Fruit fly (Drosophila melanogaster) whole organism, embryonic: ENCODE data around the gene CG7907.

ENCODE experiments used
- Abd-B ChIP-seq: fragments of 200-800 bp; sonication (Bioruptor generic); optimal IDR thresholded peaks from 2 replicates; lab custom pipeline; 2018; ENCODE audit warnings: missing biosample characterization, mild to moderate bottlenecking, missing genetic modification characterization, moderate library complexity
- Atf6 ChIP-seq: fragments of 200-800 bp; sonication (Bioruptor generic); IDR thresholded peaks from 2 replicates; pipeline ENCODE4 v1.3.6; 2022; ENCODE audit warnings: missing biosample characterization, missing genetic modification characterization
- B-H2 ChIP-seq: fragments of 200-800 bp; sonication (Bioruptor generic); optimal IDR thresholded peaks from 2 replicates; lab custom pipeline; 2018; ENCODE audit warnings: missing biosample characterization, mild to moderate bottlenecking, missing genetic modification characterization
- BEAF-32 ChIP-seq: fragments of 200-800 bp; sonication (Bioruptor generic); optimal IDR thresholded peaks from 3 replicates; lab custom pipeline; 2017; ENCODE audit warnings: missing biosample characterization, missing genetic modification characterization, mild to moderate bottlenecking, moderate library complexity, missing genetic modification reagents
- CG11504 ChIP-seq: fragments of 200-800 bp; sonication (Bioruptor generic); optimal IDR thresholded peaks from 3 replicates; lab custom pipeline; 2019; ENCODE audit warnings: missing biosample characterization, mild to moderate bottlenecking, missing genetic modification characterization, moderate library complexity
- CG12299 ChIP-seq: fragments of 200-800 bp; sonication (Bioruptor generic); optimal IDR thresholded peaks from 2 replicates; lab custom pipeline; 2018; ENCODE audit warnings: missing biosample characterization, mild to moderate bottlenecking, missing genetic modification characterization
- CG12942 ChIP-seq: fragments of 200-800 bp; sonication (Bioruptor generic); optimal IDR thresholded peaks from 3 replicates; lab custom pipeline; 2016; ENCODE audit warnings: missing biosample characterization, missing genetic modification characterization
- CG13296 ChIP-seq: fragments of 200-800 bp; sonication (Bioruptor generic); optimal IDR thresholded peaks from 3 replicates; lab custom pipeline; 2018; ENCODE audit warnings: missing biosample characterization, mild to moderate bottlenecking, missing genetic modification characterization
- CG15479 ChIP-seq: fragments of 200-800 bp; sonication (Bioruptor generic); optimal IDR thresholded peaks from 3 replicates; lab custom pipeline; 2019; ENCODE audit warnings: missing biosample characterization, mild to moderate bottlenecking, missing genetic modification characterization, moderate library complexity
- CG3163 ChIP-seq: fragments of 200-800 bp; sonication (Bioruptor generic); optimal IDR thresholded peaks from 3 replicates; lab custom pipeline; 2016; ENCODE audit warnings: missing biosample characterization, missing genetic modification characterization
- CG42726 ChIP-seq: fragments of 200-800 bp; sonication (Bioruptor generic); IDR thresholded peaks from 2 replicates; pipeline ENCODE4 v1.3.6; 2022; ENCODE audit warnings: missing biosample characterization, missing genetic modification characterization; ENCODE audit not compliant: partially characterized antibody
- CG4424 ChIP-seq: fragments of 200-800 bp; sonication (Bioruptor generic); optimal IDR thresholded peaks from 3 replicates; lab custom pipeline; 2016; ENCODE audit warnings: missing biosample characterization, missing genetic modification characterization
- CG7963 ChIP-seq: fragments of 200-800 bp; sonication (Bioruptor generic); IDR thresholded peaks from 3 replicates; pipeline ENCODE4 v1.3.6; 2022; ENCODE audit warnings: missing biosample characterization, missing genetic modification characterization; ENCODE audit not compliant: partially characterized antibody
- CG9215 ChIP-seq: fragments of 200-800 bp; sonication (Bioruptor generic); IDR thresholded peaks from 2 replicates; pipeline ENCODE4 v1.3.6; 2022; ENCODE audit warnings: missing biosample characterization, missing genetic modification characterization
- CG9932 ChIP-seq: fragments of 200-800 bp; sonication (Bioruptor generic); IDR thresholded peaks from 2 replicates; pipeline ENCODE4 v1.3.6; 2022; ENCODE audit warnings: missing biosample characterization, missing genetic modification characterization
- D ChIP-seq, 2 experiments: fragments of 200-800 bp in 1 of 2; fragments of >200 bp in 1 of 2; sonication (Bioruptor generic) in 1 of 2; optimal IDR thresholded peaks; 2 replicates in 1 of 2; 3 replicates in 1 of 2; lab custom pipeline; 2017; ENCODE audit warnings: mild to moderate bottlenecking in 1 of 2, missing biosample characterization in 1 of 2, missing genetic modification characterization in 1 of 2, missing genetic modification reagents in 1 of 2
- Doc3 ChIP-seq: fragments of 200-800 bp; sonication (Bioruptor generic); IDR thresholded peaks from 3 replicates; pipeline ENCODE4 v1.3.6; 2022; ENCODE audit warnings: missing biosample characterization, missing genetic modification characterization; ENCODE audit not compliant: partially characterized antibody
- HLH54F ChIP-seq: fragments of 200-800 bp; sonication (Bioruptor generic); optimal IDR thresholded peaks from 3 replicates; lab custom pipeline; 2016; ENCODE audit warnings: missing biosample characterization, missing genetic modification characterization
- Neu2 ChIP-seq: fragments of 200-800 bp; sonication (Bioruptor generic); optimal IDR thresholded peaks from 3 replicates; lab custom pipeline; 2016; ENCODE audit warnings: missing biosample characterization, missing genetic modification characterization, borderline replicate concordance
- Oaz ChIP-seq: fragments of 200-800 bp; sonication (Bioruptor generic); IDR thresholded peaks from 2 replicates; pipeline ENCODE4 v1.3.6; 2022; ENCODE audit warnings: missing biosample characterization, missing genetic modification characterization
- Rx ChIP-seq: fragments of 200-800 bp; sonication (Bioruptor generic); IDR thresholded peaks from 2 replicates; pipeline ENCODE4 v1.3.6; 2022; ENCODE audit warnings: missing biosample characterization, missing genetic modification characterization
- Side ChIP-seq: fragments of 200-800 bp; sonication (Bioruptor generic); optimal IDR thresholded peaks from 2 replicates; lab custom pipeline; 2016; ENCODE audit warnings: missing biosample characterization, missing genetic modification characterization
- Sry-β ChIP-seq: fragments of 200-800 bp; sonication (Bioruptor generic); optimal IDR thresholded peaks from 2 replicates; lab custom pipeline; 2018; ENCODE audit warnings: missing biosample characterization, mild to moderate bottlenecking, missing genetic modification characterization, moderate library complexity
- Sry-δ ChIP-seq: fragments of 200-800 bp; sonication (Bioruptor generic); optimal IDR thresholded peaks from 2 replicates; lab custom pipeline; 2016; ENCODE audit warnings: missing biosample characterization, missing genetic modification characterization
- ab ChIP-seq: fragments of 200-800 bp; sonication (Bioruptor generic); optimal IDR thresholded peaks from 2 replicates; lab custom pipeline; 2016; ENCODE audit warnings: missing biosample characterization, missing genetic modification characterization
- crc ChIP-seq: fragments of 200-800 bp; sonication (Bioruptor generic); optimal IDR thresholded peaks from 2 replicates; lab custom pipeline; 2016; ENCODE audit warnings: missing biosample characterization, missing genetic modification characterization
- fd102C ChIP-seq: fragments of 200-800 bp; sonication (Bioruptor generic); optimal IDR thresholded peaks from 2 replicates; lab custom pipeline; 2018; ENCODE audit warnings: missing biosample characterization, mild to moderate bottlenecking, missing genetic modification characterization, moderate library complexity
- fd96Cb ChIP-seq: fragments of 200-800 bp; sonication (Bioruptor generic); optimal IDR thresholded peaks from 2 replicates; lab custom pipeline; 2018; ENCODE audit warnings: missing biosample characterization, mild to moderate bottlenecking, missing genetic modification characterization, moderate library complexity
- fru ChIP-seq: fragments of >200 bp; optimal IDR thresholded peaks from 2 replicates; lab custom pipeline; 2017
- hth ChIP-seq: fragments of >200 bp; optimal IDR thresholded peaks from 2 replicates; lab custom pipeline; 2017; ENCODE audit warnings: inconsistent platforms
- kah ChIP-seq: fragments of 200-800 bp; sonication (Bioruptor generic); optimal IDR thresholded peaks from 2 replicates; lab custom pipeline; 2018; ENCODE audit warnings: missing biosample characterization, mild to moderate bottlenecking, missing genetic modification characterization
- odd ChIP-seq: fragments of 200-800 bp; sonication (Bioruptor generic); optimal IDR thresholded peaks from 2 replicates; lab custom pipeline; 2017; ENCODE audit warnings: missing biosample characterization, mild to moderate bottlenecking, missing genetic modification characterization
- peb ChIP-seq: fragments of 200-800 bp; sonication (Bioruptor generic); IDR thresholded peaks from 2 replicates; pipeline ENCODE4 v1.3.6; 2022; ENCODE audit warnings: missing biosample characterization, missing genetic modification characterization
- pho ChIP-seq: fragments of 200-800 bp; sonication (Bioruptor generic); optimal IDR thresholded peaks from 2 replicates; lab custom pipeline; 2016; ENCODE audit warnings: missing biosample characterization, missing genetic modification characterization
- prd ChIP-seq, 3 experiments: fragments of >200 bp in 2 of 3; fragments of 200-800 bp in 1 of 3; sonication (Bioruptor generic) in 1 of 3; optimal IDR thresholded peaks in 2 of 3; IDR thresholded peaks in 1 of 3; 2 replicates in 2 of 3; 3 replicates in 1 of 3; pipeline versions ENCODE4 v1.3.6 to Lab custom; 2017 to 2022; ENCODE audit warnings: missing biosample characterization in 1 of 3, missing genetic modification characterization in 1 of 3
- pros ChIP-seq: fragments of 200-800 bp; sonication (Bioruptor generic); optimal IDR thresholded peaks from 3 replicates; lab custom pipeline; 2019; ENCODE audit warnings: missing biosample characterization, mild to moderate bottlenecking, missing genetic modification characterization, moderate library complexity
- psq ChIP-seq: fragments of 200-800 bp; sonication (Bioruptor generic); optimal IDR thresholded peaks from 2 replicates; lab custom pipeline; 2017; ENCODE audit warnings: missing biosample characterization, missing genetic modification characterization
- repo ChIP-seq: fragments of 200-800 bp; sonication (Bioruptor generic); optimal IDR thresholded peaks from 2 replicates; lab custom pipeline; 2016; ENCODE audit warnings: missing biosample characterization, missing genetic modification characterization
- ro ChIP-seq: fragments of 200-800 bp; sonication (Bioruptor generic); IDR thresholded peaks from 2 replicates; pipeline ENCODE4 v1.3.6; 2022; ENCODE audit warnings: missing biosample characterization, missing genetic modification characterization
- salm ChIP-seq: fragments of 200-800 bp; sonication (Bioruptor generic); optimal IDR thresholded peaks from 2 replicates; lab custom pipeline; 2018; ENCODE audit warnings: missing biosample characterization, mild to moderate bottlenecking, missing genetic modification characterization
- sd ChIP-seq: fragments of 200-800 bp; sonication (Bioruptor generic); optimal IDR thresholded peaks from 3 replicates; lab custom pipeline; 2018; ENCODE audit warnings: missing biosample characterization, mild to moderate bottlenecking, missing genetic modification characterization, moderate library complexity
- stc ChIP-seq: fragments of 200-800 bp; sonication (Bioruptor generic); IDR thresholded peaks from 2 replicates; pipeline ENCODE4 v1.3.6; 2022; ENCODE audit warnings: missing biosample characterization, missing genetic modification characterization
- tgo ChIP-seq: fragments of 200-800 bp; sonication (Bioruptor generic); IDR thresholded peaks from 3 replicates; pipeline ENCODE4 v1.3.6; 2022; ENCODE audit warnings: missing biosample characterization, missing genetic modification characterization
- tio ChIP-seq: fragments of 200-800 bp; sonication (Bioruptor generic); optimal IDR thresholded peaks from 2 replicates; lab custom pipeline; 2017; ENCODE audit warnings: missing biosample characterization, missing genetic modification characterization, inconsistent platforms
- tll ChIP-seq, 2 experiments: fragments of 200-800 bp in 1 of 2; fragments of >200 bp in 1 of 2; sonication (Bioruptor generic) in 1 of 2; optimal IDR thresholded peaks; 2 replicates each; lab custom pipeline; 2017 to 2019; ENCODE audit warnings: missing biosample characterization in 2 of 2, missing genetic modification characterization in 2 of 2, mild to moderate bottlenecking in 1 of 2, moderate library complexity in 1 of 2
- toy ChIP-seq: fragments of 200-800 bp; sonication (Bioruptor generic); IDR thresholded peaks from 2 replicates; pipeline ENCODE4 v1.3.6; 2022; ENCODE audit warnings: missing biosample characterization, missing genetic modification characterization
- trh ChIP-seq: fragments of 200-800 bp; sonication (Bioruptor generic); optimal IDR thresholded peaks from 2 replicates; lab custom pipeline; 2016; ENCODE audit warnings: missing biosample characterization, missing genetic modification characterization
- tx ChIP-seq: fragments of 200-800 bp; sonication (Bioruptor generic); optimal IDR thresholded peaks from 2 replicates; lab custom pipeline; 2016; ENCODE audit warnings: missing biosample characterization, missing genetic modification characterization
- vvl ChIP-seq: fragments of 200-800 bp; sonication (Bioruptor generic); IDR thresholded peaks from 2 replicates; pipeline ENCODE4 v1.3.6; 2022; ENCODE audit warnings: missing biosample characterization, missing genetic modification characterization
- zen ChIP-seq: fragments of 200-800 bp; sonication (Bioruptor generic); optimal IDR thresholded peaks from 3 replicates; lab custom pipeline; 2018; ENCODE audit warnings: missing biosample characterization, mild to moderate bottlenecking, missing genetic modification characterization, moderate library complexity
- zen2 ChIP-seq: fragments of 200-800 bp; sonication (Bioruptor generic); IDR thresholded peaks from 3 replicates; pipeline ENCODE4 v1.3.6; 2022; ENCODE audit warnings: missing biosample characterization, missing genetic modification characterization; ENCODE audit not compliant: partially characterized antibody

CG7907 gene

DNA sequence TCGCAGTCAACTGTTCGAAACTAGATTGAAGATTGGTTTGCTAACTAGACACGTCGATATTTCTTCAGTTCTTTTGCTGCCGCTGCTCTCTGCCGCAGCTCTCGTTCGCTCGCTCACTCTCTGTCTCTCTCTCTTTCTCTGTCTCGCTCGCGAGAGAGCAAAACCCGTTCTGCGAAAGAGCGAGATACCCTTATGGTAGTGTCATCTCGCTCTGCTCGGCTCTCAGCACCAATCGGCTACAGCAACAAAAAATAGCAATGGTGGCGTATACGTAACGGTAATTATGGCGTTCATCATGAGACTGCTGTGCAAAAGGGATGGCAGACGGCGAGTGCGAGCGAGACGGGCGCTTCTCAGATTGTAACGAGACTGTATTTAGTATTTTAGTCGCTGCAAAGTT, 42.8 kb downstream of the CG7907 start, which contains the start of gene lbe (continued):
- TF ChIP-seq fd102C (GFP tag; lab: Kevin White, UChicago) (no peak), Doc3 (GFP tag; lab: Robert Waterston, UW) (no peak), CG3163 (GFP tag; lab: Kevin White, UChicago) (no peak), CG9932 (GFP tag; lab: Robert Waterston, UW) (no peak), HLH54F (GFP tag; lab: Kevin White, UChicago) (no peak), CG13296 (no peak), Rx (GFP tag; lab: Robert Waterston, UW) (no peak), repo (GFP tag; lab: Kevin White, UChicago) (no peak), toy (GFP tag; lab: Robert Waterston, UW) (no peak), ro (GFP tag; lab: Robert Waterston, UW) (no peak), kah (GFP tag; lab: Kevin White, UChicago) (no peak), pho (no peak), Side (GFP tag; lab: Kevin White, UChicago) (no peak), Sry-β (GFP tag; lab: Kevin White, UChicago) (no peak), CG7963 (0 out of 3 replicates have a peak, but pooled peaks have one; percentile 18), Atf6 (GFP tag; lab: Robert Waterston, UW) (0 out of 2 replicates have a peak, but pooled peaks have one; percentile 31), psq (no peak), CG12942 (GFP tag; lab: Kevin White, UChicago) (no peak), Neu2 (GFP tag; lab: Kevin White, UChicago) (no peak), sd (tag; lab: Kevin White, UChicago) (peak; percentile 31), vvl (GFP tag; lab: Robert Waterston, UW) (peak; percentile 82), B-H2 (GFP tag; lab: Kevin White, UChicago) (peak; percentile 4), Abd-B (no peak), CG4424 (GFP tag; lab: Kevin White, UChicago) (no peak), zen2 (GFP tag; lab: Robert Waterston, UW) (peak; percentile 70; the same call in 2 of the 3 replicates), tgo (GFP tag; lab: Robert Waterston, UW) (no peak), peb (GFP tag; lab: Robert Waterston, UW) (0 out of 2 replicates have a peak, but pooled peaks have one; percentile 19), fru (no peak), hth (lab: Kevin White, UChicago) (no peak), pros (GFP tag; lab: Kevin White, UChicago) (peak; percentile 1), BEAF-32 (GFP tag; lab: Kevin White, UChicago) (no peak), Sry-δ (GFP tag; lab: Kevin White, UChicago) (no peak)

DNA sequence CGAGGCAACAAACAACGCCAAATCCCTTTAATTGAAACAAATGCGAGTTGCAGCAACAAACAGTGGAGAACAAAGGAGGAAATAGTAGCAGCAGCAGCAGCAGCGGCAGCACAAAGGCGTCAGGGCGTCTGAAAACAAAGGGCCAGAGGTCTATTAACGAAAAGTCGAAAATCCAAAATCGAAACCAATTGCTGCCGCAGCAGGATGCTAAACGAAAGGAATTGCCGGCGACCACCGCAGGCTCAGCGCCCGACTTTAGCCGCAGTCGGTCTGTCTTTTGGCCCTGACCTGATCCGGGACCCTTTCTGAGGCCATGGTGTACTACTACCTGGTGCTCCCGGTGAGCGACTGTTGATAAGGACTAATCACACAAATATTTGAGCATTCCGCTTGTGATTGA, 44.1 kb downstream of the CG7907 start:
- TF ChIP-seq CG15479 (GFP tag; lab: Kevin White, UChicago): peak; percentile 46
- peak in 1 of 2 experiments; percentile 85 for TF ChIP-seq tll (GFP tag; optimal IDR thresholded peaks at IDR 0.05; lab: Kevin White, UChicago)
- TF ChIP-seq stc (GFP tag; lab: Robert Waterston, UW): no peak
- TF ChIP-seq Oaz (GFP tag; lab: Robert Waterston, UW): no peak
- TF ChIP-seq odd (GFP tag; lab: Kevin White, UChicago): peak; percentile 10
- no peak for TF ChIP-seq CG11504
- no peak for TF ChIP-seq ab
- TF ChIP-seq prd (optimal IDR thresholded peaks at IDR 0.05; lab: Kevin White, UChicago): no peak
- 0 out of 3 replicates have a peak, but pooled peaks have one; percentile 21 for TF ChIP-seq prd (GFP tag; IDR thresholded peaks at IDR 0.05; lab: Robert Waterston, UW)
- no peak for TF ChIP-seq trh
- peak; percentile 94 for TF ChIP-seq zen (tag; lab: Kevin White, UChicago)
- no peak for TF ChIP-seq CG12299
- no peak for TF ChIP-seq CG9215
- peak; percentile 61 for TF ChIP-seq D (optimal IDR thresholded peaks at IDR 0.05; lab: Kevin White, UChicago)
- TF ChIP-seq D (GFP tag; optimal IDR thresholded peaks at IDR 0.05; lab: Kevin White, UChicago): no peak
- TF ChIP-seq tio (GFP tag; lab: Kevin White, UChicago): no peak
- TF ChIP-seq salm: no peak
- no peak for TF ChIP-seq fd96Cb (tag; lab: Kevin White, UChicago)
- no peak for TF ChIP-seq CG42726
- no peak for TF ChIP-seq crc
- no peak for TF ChIP-seq tx (GFP tag; lab: Kevin White, UChicago)
